Worm (Caenorhabditis elegans) whole organism, L3 larva: ENCODE results near the gene ets-5.

Experiments used
- R02D3.7 ChIP-seq: fragments of 150-350 bp; optimal IDR thresholded peaks from 2 replicates; lab custom pipeline; 2014; ENCODE audit warnings: missing biosample characterization, missing genetic modification characterization
- aly-2 ChIP-seq: fragments of 150-350 bp; optimal IDR thresholded peaks from 2 replicates; lab custom pipeline; 2014; ENCODE audit warnings: missing biosample characterization, missing genetic modification characterization
- ceh-16 ChIP-seq: sonication (generic microtip); optimal IDR thresholded peaks from 2 replicates; lab custom pipeline; 2017; ENCODE audit warnings: missing biosample characterization, missing genetic modification characterization
- lin-15B ChIP-seq: fragments of 150-350 bp; optimal IDR thresholded peaks from 2 replicates; lab custom pipeline; 2014; ENCODE audit warnings: missing biosample characterization, missing genetic modification characterization
- lin-39 ChIP-seq: fragments of 150-350 bp; optimal IDR thresholded peaks from 2 replicates; lab custom pipeline; 2018; ENCODE audit warnings: missing biosample characterization, missing genetic modification reagents, missing genetic modification characterization
- mdl-1 ChIP-seq: fragments of 150-350 bp; optimal IDR thresholded peaks from 2 replicates; lab custom pipeline; 2014; ENCODE audit warnings: missing biosample characterization, missing genetic modification characterization
- nhr-12 ChIP-seq: fragments of 150-350 bp; optimal IDR thresholded peaks from 2 replicates; lab custom pipeline; 2014; ENCODE audit warnings: missing biosample characterization, missing genetic modification characterization
- nhr-25 ChIP-seq: sonication (generic microtip); optimal IDR thresholded peaks from 2 replicates; lab custom pipeline; 2017; ENCODE audit warnings: missing biosample characterization, missing genetic modification characterization
- nhr-77 ChIP-seq: fragments of 150-350 bp; optimal IDR thresholded peaks from 2 replicates; lab custom pipeline; 2014; ENCODE audit warnings: missing biosample characterization, missing genetic modification characterization
- pqm-1 ChIP-seq: fragments of 150-350 bp; optimal IDR thresholded peaks from 2 replicates; lab custom pipeline; 2017; ENCODE audit warnings: missing biosample characterization, missing genetic modification characterization, inconsistent platforms
- snpc-4 ChIP-seq: fragments of 150-350 bp; optimal IDR thresholded peaks from 2 replicates; lab custom pipeline; 2014; ENCODE audit warnings: missing biosample characterization, missing genetic modification characterization
- unc-39 ChIP-seq: sonication (generic microtip); optimal IDR thresholded peaks from 4 replicates; lab custom pipeline; 2017; ENCODE audit warnings: missing biosample characterization, missing genetic modification characterization
- zag-1 ChIP-seq: fragments of 150-350 bp; optimal IDR thresholded peaks from 2 replicates; lab custom pipeline; 2014; ENCODE audit warnings: missing biosample characterization, missing genetic modification characterization

DNA sequence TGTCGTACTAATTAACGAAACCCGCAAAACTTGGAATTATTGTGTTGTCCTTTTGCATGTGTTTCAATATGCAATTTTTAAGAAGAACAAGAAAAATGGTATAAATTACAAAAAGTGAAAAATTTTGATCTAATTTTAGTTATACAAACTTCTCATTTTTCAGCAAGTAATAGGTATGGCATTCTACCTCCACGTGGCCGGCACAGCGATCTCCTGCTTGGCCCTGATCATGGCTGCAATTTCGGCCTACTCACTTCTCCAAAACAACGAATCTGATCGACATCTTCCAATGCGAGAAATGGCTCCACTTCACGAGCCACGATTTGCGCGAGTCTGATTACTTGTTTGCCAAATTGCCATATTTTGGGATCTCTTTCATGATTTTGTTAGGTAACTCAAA lies 10.4 kb downstream of the ets-5 start:
- TF ChIP-seq pqm-1 (tag; lab: Kevin White, UChicago) = no peak
- no peak for TF ChIP-seq zag-1 (tag; lab: Kevin White, UChicago)
- TF ChIP-seq nhr-25 = no peak
- no peak for TF ChIP-seq ceh-16 (tag; lab: Kevin White, UChicago)
- no peak for TF ChIP-seq lin-15B (tag; lab: Kevin White, UChicago)
- no peak for TF ChIP-seq snpc-4
- no peak for TF ChIP-seq nhr-77 (tag; lab: Kevin White, UChicago)
- TF ChIP-seq mdl-1 = no peak
- TF ChIP-seq lin-39 (tag; lab: Kevin White, UChicago) = no peak
- TF ChIP-seq unc-39 (tag; lab: Kevin White, UChicago) = no peak
- TF ChIP-seq aly-2 (tag; lab: Kevin White, UChicago) = no peak
- no peak for TF ChIP-seq R02D3.7 (tag; lab: Kevin White, UChicago)
- no peak for TF ChIP-seq nhr-12 (tag; lab: Kevin White, UChicago)
